Worm (Caenorhabditis elegans): Measurements from ENCODE around the gene C03B1.14.

ce11 chrX:6364196-6364595 lies 3.6 kb upstream of the C03B1.14 start, which contains the start of gene C03B1.4:
- no peak for TF ChIP-seq cog-1 (tag; optimal IDR thresholded peaks at IDR 0.05)
- no peak for TF ChIP-seq T22C8.4 (GFP tag; IDR thresholded peaks at IDR 0.05)

Data from whole organism, midembryonic.